Worm (Caenorhabditis elegans) whole organism, L3 larva: ENCODE results near the gene eat-3.

Experiments used
- ceh-82 ChIP-seq: fragments of 150-350 bp; optimal IDR thresholded peaks from 2 replicates; lab custom pipeline; 2014; ENCODE audit warnings: missing biosample characterization, missing genetic modification characterization
- elt-3 ChIP-seq, 3 experiments: fragments of 150-350 bp in 1 of 3; sonication (generic microtip) in 2 of 3; optimal IDR thresholded peaks; 2 replicates in 2 of 3; 4 replicates in 1 of 3; lab custom pipeline; 2014 to 2017; ENCODE audit warnings: missing biosample characterization in 3 of 3, missing genetic modification characterization in 3 of 3
- lin-39 ChIP-seq: fragments of 150-350 bp; optimal IDR thresholded peaks from 2 replicates; lab custom pipeline; 2018; ENCODE audit warnings: missing biosample characterization, missing genetic modification reagents, missing genetic modification characterization
- nhr-11 ChIP-seq: fragments of 150-350 bp; optimal IDR thresholded peaks from 2 replicates; lab custom pipeline; 2014; ENCODE audit warnings: missing biosample characterization, missing genetic modification characterization
- nhr-237 ChIP-seq: fragments of 150-350 bp; optimal IDR thresholded peaks from 2 replicates; lab custom pipeline; 2014; ENCODE audit warnings: missing biosample characterization, missing genetic modification characterization
- sea-2 ChIP-seq: fragments of 150-350 bp; sonication (generic microtip); optimal IDR thresholded peaks from 4 replicates; lab custom pipeline; 2014; ENCODE audit warnings: missing biosample characterization, missing genetic modification reagents, missing genetic modification characterization
- snpc-4 ChIP-seq: fragments of 150-350 bp; optimal IDR thresholded peaks from 2 replicates; lab custom pipeline; 2014; ENCODE audit warnings: missing biosample characterization, missing genetic modification characterization

ce11 chrII:9333034-9333433, 8.4 kb downstream of the eat-3 start:
- no peak for TF ChIP-seq lin-39 (tag; lab: Kevin White, UChicago)
- TF ChIP-seq elt-3 (tag; optimal IDR thresholded peaks at IDR 0.05; lab: Kevin White, UChicago) = no peak
- no peak for TF ChIP-seq snpc-4 (tag; lab: Kevin White, UChicago)
- TF ChIP-seq nhr-237 (tag; lab: Kevin White, UChicago) = no peak
- no peak for TF ChIP-seq nhr-11 (tag; lab: Kevin White, UChicago)
- no peak for TF ChIP-seq ceh-82 (tag; lab: Kevin White, UChicago)
- no peak for TF ChIP-seq sea-2
